Worm (Caenorhabditis elegans) whole organism, L2 larva: Measurements from ENCODE around the gene nhr-101.
A peak's percentile ranks its signal among the peaks of the same experiment; 100 is the strongest.

Experiments
- R02D3.7 ChIP-seq: fragments of 150-350 bp; optimal IDR thresholded peaks from 2 replicates; lab custom pipeline; 2014; ENCODE audit warnings: missing biosample characterization, missing genetic modification characterization
- ama-1 ChIP-seq: fragments of 150-350 bp; optimal IDR thresholded peaks from 2 replicates; lab custom pipeline; 2018; ENCODE audit warnings: inconsistent platforms
- fos-1 ChIP-seq: fragments of 150-350 bp; optimal IDR thresholded peaks from 2 replicates; lab custom pipeline; 2014; ENCODE audit warnings: missing biosample characterization, missing genetic modification characterization
- lin-13 ChIP-seq: fragments of 150-350 bp; optimal IDR thresholded peaks from 2 replicates; lab custom pipeline; 2014; ENCODE audit warnings: missing biosample characterization, missing genetic modification reagents, missing genetic modification characterization
- mdl-1 ChIP-seq, 2 experiments: fragments of 150-350 bp in 1 of 2; sonication (generic microtip) in 1 of 2; optimal IDR thresholded peaks; 2 replicates each; lab custom pipeline; 2017; ENCODE audit warnings: missing biosample characterization in 2 of 2, missing genetic modification characterization in 2 of 2
- nhr-12 ChIP-seq: fragments of 150-350 bp; optimal IDR thresholded peaks from 2 replicates; lab custom pipeline; 2014; ENCODE audit warnings: missing biosample characterization, missing genetic modification characterization
- nhr-21 ChIP-seq: fragments of 150-350 bp; optimal IDR thresholded peaks from 2 replicates; lab custom pipeline; 2014; ENCODE audit warnings: missing biosample characterization, missing genetic modification characterization
- ztf-11 ChIP-seq: sonication (generic microtip); optimal IDR thresholded peaks from 2 replicates; lab custom pipeline; 2017; ENCODE audit warnings: missing biosample characterization, missing genetic modification characterization

ce11 chrV:11531100-11531499 is 39.2 kb upstream of the nhr-101 start:
- TF ChIP-seq ama-1 (lab: Kevin White, UChicago) (no peak), ztf-11 (tag; lab: Kevin White, UChicago) (no peak), R02D3.7 (tag; lab: Kevin White, UChicago) (no peak), nhr-12 (tag; lab: Kevin White, UChicago) (no peak), lin-13 (GFP tag; lab: Kevin White, UChicago) (no peak), nhr-21 (tag; lab: Kevin White, UChicago) (peak; percentile 47), fos-1 (tag; lab: Kevin White, UChicago) (peak; percentile 18), mdl-1 (tag; optimal IDR thresholded peaks at IDR 0.05; lab: Kevin White, UChicago) (no peak)
